Worm (Caenorhabditis elegans) whole organism, L4 larva: Measurements from ENCODE around the gene pqn-29.

Source experiments
- ama-1 ChIP-seq: fragments of 150-350 bp; optimal IDR thresholded peaks from 2 replicates; lab custom pipeline; 2014; ENCODE audit warnings: inconsistent platforms, mixed read lengths
- daf-12 ChIP-seq: fragments of 150-350 bp; optimal IDR thresholded peaks from 2 replicates; lab custom pipeline; 2014; ENCODE audit warnings: missing biosample characterization, missing genetic modification reagents, missing genetic modification characterization
- fos-1 ChIP-seq: fragments of 150-350 bp; optimal IDR thresholded peaks from 2 replicates; lab custom pipeline; 2014; ENCODE audit warnings: missing biosample characterization, missing genetic modification characterization
- lin-13 ChIP-seq: fragments of 150-350 bp; optimal IDR thresholded peaks from 2 replicates; lab custom pipeline; 2014; ENCODE audit warnings: missing biosample characterization, missing genetic modification reagents, missing genetic modification characterization
- lin-15B ChIP-seq: fragments of 150-350 bp; sonication (generic microtip); optimal IDR thresholded peaks from 3 replicates; lab custom pipeline; 2014; ENCODE audit warnings: missing biosample characterization, missing genetic modification characterization
- nhr-28 ChIP-seq: fragments of 150-350 bp; optimal IDR thresholded peaks from 2 replicates; lab custom pipeline; 2014; ENCODE audit warnings: missing biosample characterization, missing genetic modification characterization
- nhr-76 ChIP-seq: fragments of 150-350 bp; optimal IDR thresholded peaks from 2 replicates; lab custom pipeline; 2014; ENCODE audit warnings: missing biosample characterization, missing genetic modification characterization
- snpc-4 ChIP-seq: fragments of 150-350 bp; optimal IDR thresholded peaks from 2 replicates; lab custom pipeline; 2014; ENCODE audit warnings: missing biosample characterization, missing genetic modification characterization
- spr-1 ChIP-seq: sonication (generic microtip); optimal IDR thresholded peaks from 2 replicates; lab custom pipeline; 2016; ENCODE audit warnings: mild to moderate bottlenecking, missing genetic modification characterization, missing compliant biosample characterization
- unc-62 ChIP-seq, 3 experiments: fragments of 150-350 bp in 1 of 3; sonication (generic microtip); optimal IDR thresholded peaks in 2 of 3; peaks in 1 of 3; 1 replicate in 1 of 3; 2 replicates in 2 of 3; lab custom pipeline; 2014 to 2017; ENCODE audit warnings: missing biosample characterization in 3 of 3, missing genetic modification characterization in 3 of 3, missing genetic modification reagents in 3 of 3, missing genotype in 1 of 3
- zfp-2 ChIP-seq: sonication (generic microtip); optimal IDR thresholded peaks from 2 replicates; lab custom pipeline; 2016; ENCODE audit warnings: mild to moderate bottlenecking, missing genetic modification characterization, missing compliant biosample characterization

- TF ChIP-seq snpc-4 (no peak), nhr-76 (tag; lab: Kevin White, UChicago) (no peak), spr-1 (tag; lab: Kevin White, UChicago) (no peak), zfp-2 (tag; lab: Kevin White, UChicago) (no peak), unc-62 (GFP tag; optimal IDR thresholded peaks at IDR 0.05 in 1 of 2; lab: Kevin White, UChicago) (no peak), unc-62 (tag; optimal IDR thresholded peaks at IDR 0.05; lab: Kevin White, UChicago) (no peak), fos-1 (tag; lab: Kevin White, UChicago) (no peak), lin-15B (tag; lab: Kevin White, UChicago) (no peak), ama-1 (no peak), lin-13 (GFP tag; lab: Kevin White, UChicago) (no peak), nhr-28 (tag; lab: Kevin White, UChicago) (no peak), daf-12 (no peak)
Measured at ce11 chrIII:4628165-4628564, 18.0 kb downstream of the pqn-29 start, which contains the start of gene clec-151.
